Worm (Caenorhabditis elegans) whole organism, midembryonic: ENCODE results near the gene K12H4.5.

Experiments
- cog-1 ChIP-seq: sonication (generic microtip); optimal IDR thresholded peaks from 2 replicates; lab custom pipeline; 2016; ENCODE audit warnings: missing genetic modification characterization, missing compliant biosample characterization
- flt-1 ChIP-seq: fragments of 200-800 bp; sonication (Bioruptor generic); IDR thresholded peaks from 2 replicates; pipeline ENCODE4 v1.3.6; 2022; ENCODE audit warnings: missing genetic modification characterization, missing compliant biosample characterization
- klf-2 ChIP-seq: fragments of 200-800 bp; sonication (Bioruptor generic); conservative IDR thresholded peaks from 2 replicates; pipeline ENCODE4 v1.3.6; 2022; ENCODE audit warnings: missing genetic modification reagents, missing genetic modification characterization, missing compliant biosample characterization
- med-1 ChIP-seq: sonication (generic microtip); optimal IDR thresholded peaks from 2 replicates; lab custom pipeline; 2017; ENCODE audit warnings: missing genetic modification characterization, mild to moderate bottlenecking, missing compliant biosample characterization, antibody characterized with exemption, missing genetic modification reagents; ENCODE audit not compliant: insufficient read depth
- ztf-23 ChIP-seq: fragments of 200-800 bp; sonication (Bioruptor generic); IDR thresholded peaks from 2 replicates; pipeline ENCODE4 v1.3.6; 2022; ENCODE audit warnings: missing genetic modification reagents, missing genetic modification characterization, missing compliant biosample characterization
- ztf-29 ChIP-seq: fragments of 200-800 bp; sonication (Bioruptor generic); IDR thresholded peaks from 2 replicates; pipeline ENCODE4 v1.3.6; 2022; ENCODE audit warnings: missing genetic modification reagents, missing genetic modification characterization, missing compliant biosample characterization

DNA sequence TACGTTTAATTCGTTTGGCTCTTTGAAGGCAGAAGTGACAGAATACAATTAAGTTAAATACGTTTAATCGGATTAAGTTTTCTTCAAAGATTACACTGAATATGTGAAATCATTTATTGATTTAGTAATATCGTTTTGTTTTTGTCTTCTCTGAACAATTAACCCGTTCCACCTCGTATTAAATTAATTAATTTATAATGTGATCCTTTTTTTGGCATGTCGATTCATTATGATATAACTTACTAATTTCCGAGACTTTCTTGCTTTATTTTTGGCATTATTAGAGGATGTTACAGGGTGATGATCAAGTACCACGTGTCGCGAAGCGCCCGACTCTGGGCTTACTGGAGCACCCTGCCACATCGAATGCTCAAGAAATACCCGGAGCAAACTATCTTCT is at the start of gene K12H4.5:
- TF ChIP-seq flt-1 (no peak), klf-2 (GFP tag; lab: Robert Waterston, UW) (no peak), cog-1 (tag; lab: Kevin White, UChicago) (no peak), ztf-29 (GFP tag; lab: Robert Waterston, UW) (no peak), ztf-23 (GFP tag; lab: Robert Waterston, UW) (no peak), med-1 (GFP tag; lab: Kevin White, UChicago) (no peak)
